Fruit fly (Drosophila melanogaster) whole organism, larva: ENCODE measurements around the gene CG11550.

Experiments used
- noc ChIP-seq: fragments of 200-800 bp; sonication (Bioruptor generic); optimal IDR thresholded peaks from 3 replicates; lab custom pipeline; 2019; ENCODE audit warnings: missing biosample characterization, mild to moderate bottlenecking, missing genetic modification characterization, moderate library complexity

Gene CG11550

DNA sequence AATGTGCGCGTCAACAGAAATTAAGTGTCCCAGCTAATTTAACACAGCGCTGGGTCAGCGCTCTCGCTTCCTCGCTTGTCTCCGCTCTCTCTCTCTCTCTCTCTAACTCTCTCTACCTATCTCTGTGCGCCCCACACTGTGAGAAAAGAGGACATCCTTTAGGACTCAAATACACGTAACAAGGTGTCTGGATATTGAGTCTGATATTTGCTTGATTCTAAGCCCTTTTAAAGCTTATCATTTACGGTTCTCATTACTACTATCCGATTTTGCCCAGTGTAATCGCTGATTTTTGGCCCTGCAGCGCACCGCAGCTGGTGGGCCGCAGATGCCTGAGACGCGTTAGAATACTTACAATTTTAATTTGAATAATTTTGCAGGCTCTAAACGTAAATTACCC is 43.2 kb downstream of the CG11550 start:
- TF ChIP-seq noc (tag; lab: Kevin White, UChicago), result no peak

DNA sequence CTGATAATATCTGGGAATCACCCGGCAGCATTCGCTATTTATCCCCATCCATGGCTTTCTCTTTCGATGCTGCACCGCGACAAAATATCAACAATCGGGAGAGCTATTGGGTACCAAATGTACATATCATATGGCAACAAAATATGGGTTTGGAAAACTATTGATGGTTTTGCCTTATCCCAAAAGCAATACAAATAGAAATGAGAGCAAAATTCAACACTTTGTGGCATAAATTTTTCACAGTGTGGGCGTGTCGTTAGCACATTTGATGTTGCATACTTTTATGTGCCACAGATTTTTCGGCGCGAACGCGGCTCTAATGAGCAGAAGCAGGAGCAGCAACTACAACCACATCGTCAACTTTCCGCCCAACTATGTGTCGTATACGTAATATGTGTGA is 47.4 kb downstream of the CG11550 start:
- TF ChIP-seq noc (tag; lab: Kevin White, UChicago), result no peak

DNA sequence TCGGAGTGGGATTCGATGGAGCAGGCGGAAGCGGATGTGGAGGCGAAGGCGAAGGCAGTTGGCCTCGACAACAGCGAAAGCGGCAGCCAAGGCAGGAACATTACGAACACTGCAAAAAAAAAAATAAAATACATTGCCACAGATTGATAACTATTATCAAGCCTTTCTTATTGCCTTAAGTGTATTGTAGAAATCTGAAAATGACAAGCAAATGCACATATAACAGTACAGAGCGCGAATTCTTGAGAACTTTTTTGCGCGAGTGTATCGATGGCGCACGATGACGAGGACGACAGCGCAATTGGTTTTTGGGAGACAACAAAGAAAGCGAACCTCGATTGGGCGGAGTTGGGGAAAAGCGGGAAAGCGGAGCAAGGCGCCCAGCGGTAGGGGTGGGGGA is 49.3 kb downstream of the CG11550 start:
- TF ChIP-seq noc (tag; lab: Kevin White, UChicago), result no peak
